Fruit fly (Drosophila melanogaster): ENCODE results near the gene CG1907.

CG1907 gene

DNA sequence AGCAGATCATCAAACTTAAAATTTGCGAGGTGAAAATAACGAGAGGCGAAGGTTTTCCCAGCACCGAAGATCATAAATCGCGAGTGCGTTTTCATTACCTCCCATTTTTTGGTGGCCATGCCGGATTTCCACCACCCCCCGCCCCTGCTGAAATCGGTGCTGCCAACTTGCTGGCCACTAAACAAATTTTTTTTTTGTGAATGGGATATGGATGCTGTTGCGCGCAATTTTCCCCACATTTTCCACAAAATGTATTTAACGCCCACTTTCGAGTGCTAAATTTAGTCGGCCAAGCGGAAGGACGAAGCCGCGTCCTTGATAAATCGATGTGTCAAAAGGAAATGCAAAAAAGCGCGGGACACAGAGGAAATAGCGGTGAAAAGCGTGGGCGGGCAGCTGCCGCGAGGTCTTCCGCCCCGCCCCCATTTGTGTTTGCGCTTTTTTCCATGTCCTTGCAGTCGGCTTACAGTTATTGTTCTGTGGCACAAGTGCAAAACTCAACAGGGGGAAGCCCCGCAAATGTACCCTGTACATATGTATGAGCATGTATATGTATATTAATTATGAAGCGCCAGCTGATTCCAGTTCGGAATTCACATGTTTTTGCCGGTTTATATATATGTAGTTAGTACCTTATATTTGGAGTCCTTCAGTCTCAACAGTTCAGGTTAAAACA lies 26.6 kb upstream of the CG1907 start (continued):
- TF ChIP-seq sr (GFP tag; IDR thresholded peaks at IDR 0.05) (0 out of 3 replicates have a peak, but pooled peaks have one; percentile 35), CG17829 (tag; optimal IDR thresholded peaks at IDR 0.05) (no peak), jing (GFP tag; optimal IDR thresholded peaks at IDR 0.05) (no peak), CG14014 (GFP tag; IDR thresholded peaks at IDR 0.05) (no peak), CG4854 (GFP tag; optimal IDR thresholded peaks at IDR 0.05) (no peak), CG15269 (tag; optimal IDR thresholded peaks at IDR 0.05) (no peak), CG16779 (GFP tag; IDR thresholded peaks at IDR 0.05) (no peak), croc (GFP tag; conservative IDR thresholded peaks at IDR 0.05) (no peak), CG1792 (GFP tag; optimal IDR thresholded peaks at IDR 0.05) (no peak), scrt (GFP tag; optimal IDR thresholded peaks at IDR 0.05) (peak; percentile 37), Med (GFP tag) (peak; percentile 81), CG13296 (GFP tag; optimal IDR thresholded peaks at IDR 0.05) (no peak), CG6689 (GFP tag; IDR thresholded peaks at IDR 0.05) (peak; percentile 50; the same call in 1 of the 2 replicates), tx (GFP tag; optimal IDR thresholded peaks at IDR 0.05) (no peak), sens (GFP tag) (peak; percentile 69), fd3F (GFP tag; optimal IDR thresholded peaks at IDR 0.05) (no peak), CG7357 (GFP tag; IDR thresholded peaks at IDR 0.05) (no peak), CG5245 (GFP tag; optimal IDR thresholded peaks at IDR 0.05) (no peak), bowl (GFP tag; IDR thresholded peaks at IDR 0.05) (no peak), CG8290 (GFP tag; optimal IDR thresholded peaks at IDR 0.05) (no peak), CG8290 (tag; optimal IDR thresholded peaks at IDR 0.05) (no peak), chm (GFP tag; IDR thresholded peaks at IDR 0.05) (0 out of 2 replicates have a peak, but pooled peaks have one; percentile 48), D19B (GFP tag; optimal IDR thresholded peaks at IDR 0.05) (peak; percentile 7)

DNA sequence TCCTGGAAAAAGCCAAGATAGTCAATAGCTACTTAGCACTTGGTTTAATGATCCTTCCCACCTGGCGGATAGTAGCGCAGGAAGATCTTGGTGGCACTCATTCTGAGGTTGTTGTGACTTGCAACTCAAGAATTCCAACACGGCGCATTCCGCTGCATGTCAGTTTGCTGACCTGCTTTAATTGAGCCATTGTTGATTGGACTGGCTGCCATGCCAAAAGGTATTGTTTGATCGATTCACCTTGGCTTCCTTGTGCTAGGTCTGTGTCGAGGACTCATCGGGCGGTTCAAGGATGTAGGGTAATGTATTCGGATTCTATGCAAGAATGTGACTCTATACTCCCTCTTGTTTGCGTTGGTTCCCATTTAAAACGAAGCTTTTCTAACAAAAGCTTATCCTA lies 18.1 kb upstream of the CG1907 start, which contains the start of gene CG7568:
Gene CG7568, minus strand, starts transcription at position 101 of the 400 bp plus-strand sequence.
- no peak for TF ChIP-seq gfzf (GFP tag; optimal IDR thresholded peaks at IDR 0.05)
- TF ChIP-seq inv (GFP tag; IDR thresholded peaks at IDR 0.05; ENCODE audit: partially characterized antibody) = no peak
- TF ChIP-seq CG12391 (tag; optimal IDR thresholded peaks at IDR 0.05) = no peak
- no peak for TF ChIP-seq CG13287 (GFP tag; IDR thresholded peaks at IDR 0.05; ENCODE audit: partially characterized antibody)
- no peak for TF ChIP-seq z (GFP tag; IDR thresholded peaks at IDR 0.05)
- TF ChIP-seq CG17359 (tag; optimal IDR thresholded peaks at IDR 0.05) = no peak
- no peak for TF ChIP-seq sisA (GFP tag; IDR thresholded peaks at IDR 0.05)
- no peak for TF ChIP-seq ken (GFP tag; IDR thresholded peaks at IDR 0.05)
- TF ChIP-seq pzg (GFP tag; optimal IDR thresholded peaks at IDR 0.05) = no peak

DNA sequence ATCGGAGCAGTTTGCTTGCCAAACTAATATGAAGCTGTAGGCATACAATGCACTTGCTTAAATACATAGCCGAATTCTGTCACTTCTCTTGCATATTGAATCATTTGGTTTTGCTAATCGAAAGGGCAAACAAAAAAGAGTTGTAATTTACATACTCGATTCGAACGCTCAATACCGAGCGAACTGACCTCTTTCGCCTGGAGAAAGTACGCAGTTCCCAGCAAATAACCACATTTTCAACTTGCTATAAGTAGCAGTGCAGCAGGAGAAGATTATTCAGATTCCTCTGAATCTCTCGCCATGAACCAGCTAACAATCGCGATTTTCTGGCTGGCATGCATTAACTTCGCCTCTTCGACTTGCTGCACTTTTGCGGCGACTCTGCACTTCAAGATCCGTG lies 10.7 kb upstream of the CG1907 start, which contains the start of gene Diedel2:
Gene Diedel2, plus strand, starts transcription at position 301 of the 400 bp plus-strand sequence.
- no peak for TF ChIP-seq CG13287 (GFP tag; IDR thresholded peaks at IDR 0.05; ENCODE audit: partially characterized antibody)
- no peak for TF ChIP-seq wek (GFP tag; optimal IDR thresholded peaks at IDR 0.05)
- TF ChIP-seq CG43689 (GFP tag; IDR thresholded peaks at IDR 0.05) = no peak
- TF ChIP-seq Neu2 (GFP tag; optimal IDR thresholded peaks at IDR 0.05; ENCODE audit: borderline replicate concordance) = no peak
- no peak for TF ChIP-seq CG6813 (GFP tag; optimal IDR thresholded peaks at IDR 0.05)
- TF ChIP-seq CG12071 (GFP tag; optimal IDR thresholded peaks at IDR 0.05) = no peak
- no peak for TF ChIP-seq HLH4C (GFP tag; IDR thresholded peaks at IDR 0.05; ENCODE audit: partially characterized antibody)
- TF ChIP-seq lov (optimal IDR thresholded peaks at IDR 0.05) = no peak
- TF ChIP-seq lov (GFP tag; IDR thresholded peaks at IDR 0.05) = no peak
- no peak for TF ChIP-seq Pdp1 (GFP tag; optimal IDR thresholded peaks at IDR 0.05)
- TF ChIP-seq Ets65A (GFP tag) = no peak
- TF ChIP-seq CHES-1-like (GFP tag; optimal IDR thresholded peaks at IDR 0.05) = no peak
- TF ChIP-seq CG17912 (GFP tag; optimal IDR thresholded peaks at IDR 0.05) = no peak
- TF ChIP-seq jumu (GFP tag; optimal IDR thresholded peaks at IDR 0.05) = no peak
- no peak for TF ChIP-seq CG33213 (GFP tag; optimal IDR thresholded peaks at IDR 0.05)
- TF ChIP-seq fd64A (GFP tag; optimal IDR thresholded peaks at IDR 0.05) = no peak
- TF ChIP-seq Ssrp (tag; optimal IDR thresholded peaks at IDR 0.05) = no peak
- no peak for TF ChIP-seq CG4730 (GFP tag; IDR thresholded peaks at IDR 0.05)
- no peak for TF ChIP-seq tgo (GFP tag; IDR thresholded peaks at IDR 0.05)
